Fruit fly (Drosophila melanogaster) whole organism, wandering third instar larva: ENCODE measurements around the gene CG5114.

Experiments
- CG9705 ChIP-seq: fragments of 200-800 bp; sonication (Bioruptor generic); optimal IDR thresholded peaks from 2 replicates; lab custom pipeline; 2018; ENCODE audit warnings: missing biosample characterization, mild to moderate bottlenecking, missing genetic modification characterization
- Dfd ChIP-seq: fragments of >200 bp; optimal IDR thresholded peaks from 2 replicates; lab custom pipeline; 2017; ENCODE audit warnings: missing biosample characterization, missing genetic modification characterization
- Myc ChIP-seq: fragments of >200 bp; optimal IDR thresholded peaks from 2 replicates; lab custom pipeline; 2017
- brk ChIP-seq: fragments of 200-800 bp; sonication (Bioruptor generic); optimal IDR thresholded peaks from 2 replicates; lab custom pipeline; 2016; ENCODE audit warnings: missing biosample characterization, mild to moderate bottlenecking, missing genetic modification characterization
- dmrt93B ChIP-seq: fragments of 200-800 bp; sonication (Bioruptor generic); optimal IDR thresholded peaks from 2 replicates; lab custom pipeline; 2018; ENCODE audit warnings: missing biosample characterization, mild to moderate bottlenecking, missing genetic modification characterization
- pan ChIP-seq: fragments of >200 bp; optimal IDR thresholded peaks from 2 replicates; lab custom pipeline; 2017
- sv ChIP-seq: fragments of 200-800 bp; sonication (Bioruptor generic); optimal IDR thresholded peaks from 3 replicates; lab custom pipeline; 2016; ENCODE audit warnings: missing biosample characterization, missing genetic modification characterization
- tai ChIP-seq: sonication (Bioruptor generic); optimal IDR thresholded peaks from 2 replicates; lab custom pipeline; 2016; ENCODE audit warnings: missing biosample characterization, missing genetic modification characterization
- usp ChIP-seq: fragments of >200 bp; optimal IDR thresholded peaks from 2 replicates; lab custom pipeline; 2017; ENCODE audit warnings: missing biosample characterization, missing genetic modification characterization

DNA sequence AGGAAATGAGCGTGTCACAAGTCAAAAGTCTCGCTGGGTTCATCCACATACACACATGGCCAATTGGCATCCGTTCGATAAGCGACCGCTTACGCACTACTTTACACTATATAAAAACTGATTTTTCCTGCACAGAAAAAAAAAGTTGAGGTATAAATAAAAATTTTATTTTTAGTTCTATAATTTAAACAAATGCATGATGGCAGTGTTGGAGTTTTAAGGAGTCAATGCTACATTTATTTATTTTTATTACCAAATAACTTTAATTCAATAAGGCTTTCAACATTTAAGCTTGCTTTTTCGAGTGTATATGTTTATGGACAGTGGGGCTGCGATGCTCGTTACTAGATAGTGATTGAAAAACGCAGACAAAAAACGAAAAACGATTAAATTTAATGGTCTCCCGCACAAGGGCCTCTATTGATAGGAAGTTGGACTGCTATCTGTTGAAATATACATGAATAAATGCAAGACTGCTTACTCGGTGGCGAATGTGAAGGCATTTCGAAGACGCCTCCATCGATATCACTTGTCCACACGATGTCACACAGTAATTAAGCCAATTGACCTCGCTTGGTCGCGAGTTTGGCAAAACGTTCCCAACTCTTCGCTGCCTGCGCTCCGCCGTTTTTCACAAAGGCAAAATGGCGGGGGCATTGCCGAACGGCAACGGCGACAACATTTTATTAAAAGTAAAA, 29.2 kb downstream of the CG5114 start:
- TF ChIP-seq sv: peak; percentile 0
- TF ChIP-seq dmrt93B: no peak
- TF ChIP-seq pan (lab: Kevin White, UChicago): no peak
- TF ChIP-seq Dfd (GFP tag; lab: Kevin White, UChicago): no peak
- TF ChIP-seq tai (GFP tag; lab: Kevin White, UChicago): no peak
- TF ChIP-seq Myc (lab: Kevin White, UChicago): no peak
- no peak for TF ChIP-seq CG9705
- no peak for TF ChIP-seq usp (GFP tag; lab: Kevin White, UChicago)
- TF ChIP-seq brk (GFP tag; lab: Kevin White, UChicago): no peak
